Fruit fly (Drosophila melanogaster): ENCODE data around the gene Jwa.

Gene Jwa

DNA sequence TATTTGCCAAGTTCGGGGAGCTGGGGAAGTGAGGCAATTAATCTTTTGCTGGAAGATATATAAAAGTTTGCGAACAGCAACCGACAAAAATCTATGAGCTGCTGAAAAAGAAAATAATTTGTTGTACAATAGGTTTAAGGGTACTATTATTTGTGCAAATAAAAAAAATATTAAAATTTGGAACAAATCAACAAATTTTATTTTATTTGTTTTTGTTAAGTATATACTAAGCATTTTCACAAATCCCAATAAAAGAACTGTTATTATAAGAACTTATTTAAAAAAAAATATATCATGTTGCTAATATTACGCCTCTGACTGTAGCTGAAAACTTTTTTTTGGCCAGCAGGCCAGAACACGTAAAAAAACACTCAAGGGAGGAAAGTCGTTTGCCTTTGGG lies 47.4 kb downstream of the Jwa start (continued):
- no peak for TF ChIP-seq CG4404 (GFP tag; IDR thresholded peaks at IDR 0.05)
- no peak for TF ChIP-seq CG7271 (tag; optimal IDR thresholded peaks at IDR 0.05)
- TF ChIP-seq CG7786 (GFP tag; optimal IDR thresholded peaks at IDR 0.05): no peak
- no peak for TF ChIP-seq CG14441 (GFP tag; IDR thresholded peaks at IDR 0.05)
- no peak for TF ChIP-seq ttk (GFP tag; IDR thresholded peaks at IDR 0.05)
- TF ChIP-seq CG31441 (GFP tag; IDR thresholded peaks at IDR 0.05): peak; percentile 52; the same call in 1 of the 2 replicates
- TF ChIP-seq lab (GFP tag; optimal IDR thresholded peaks at IDR 0.05): peak; percentile 53
- no peak for TF ChIP-seq Doc2 (GFP tag; IDR thresholded peaks at IDR 0.05)
- TF ChIP-seq Rfx (GFP tag; IDR thresholded peaks at IDR 0.05): no peak
- TF ChIP-seq dysf (GFP tag; IDR thresholded peaks at IDR 0.05): no peak
- TF ChIP-seq CG2712 (tag; optimal IDR thresholded peaks at IDR 0.05): peak; percentile 25
- TF ChIP-seq chif (GFP tag; optimal IDR thresholded peaks at IDR 0.05): no peak
- no peak for TF ChIP-seq CG6272 (GFP tag; IDR thresholded peaks at IDR 0.05)
- no peak for TF ChIP-seq maf-S (GFP tag; optimal IDR thresholded peaks at IDR 0.05)
- TF ChIP-seq HHEX (GFP tag; optimal IDR thresholded peaks at IDR 0.05): no peak
- no peak for TF ChIP-seq CG11456 (GFP tag; IDR thresholded peaks at IDR 0.05)
- TF ChIP-seq HLHmδ (GFP tag; optimal IDR thresholded peaks at IDR 0.05): no peak
- no peak for TF ChIP-seq eve (GFP tag; optimal IDR thresholded peaks at IDR 0.05)
- no peak for TF ChIP-seq gcm2 (GFP tag; optimal IDR thresholded peaks at IDR 0.05)
- TF ChIP-seq repo (GFP tag; optimal IDR thresholded peaks at IDR 0.05): no peak
- no peak for TF ChIP-seq Mad (GFP tag; optimal IDR thresholded peaks at IDR 0.05)
- TF ChIP-seq MBD-R2 (GFP tag; IDR thresholded peaks at IDR 0.05): no peak
- TF ChIP-seq CG9932 (GFP tag; IDR thresholded peaks at IDR 0.05): no peak
- no peak for TF ChIP-seq abd-A (tag; optimal IDR thresholded peaks at IDR 0.05)
- no peak for TF ChIP-seq CG3726 (GFP tag; IDR thresholded peaks at IDR 0.05)
- TF ChIP-seq sd (tag; optimal IDR thresholded peaks at IDR 0.05): no peak
- TF ChIP-seq jing (GFP tag; optimal IDR thresholded peaks at IDR 0.05): no peak
- TF ChIP-seq CG10431 (GFP tag; optimal IDR thresholded peaks at IDR 0.05): no peak
- TF ChIP-seq Oli (tag; optimal IDR thresholded peaks at IDR 0.05): no peak
- TF ChIP-seq dimm (GFP tag; IDR thresholded peaks at IDR 0.05): no peak
- TF ChIP-seq CG2678 (tag; optimal IDR thresholded peaks at IDR 0.05): peak; percentile 72
- TF ChIP-seq CG10321 (GFP tag; IDR thresholded peaks at IDR 0.05): no peak
- TF ChIP-seq Mes4 (GFP tag; optimal IDR thresholded peaks at IDR 0.05): no peak
- no peak for TF ChIP-seq CG31224 (GFP tag; IDR thresholded peaks at IDR 0.05)
- TF ChIP-seq tup (GFP tag; optimal IDR thresholded peaks at IDR 0.05): no peak
- no peak for TF ChIP-seq otp (GFP tag; IDR thresholded peaks at IDR 0.05)
- no peak for TF ChIP-seq wek (GFP tag; optimal IDR thresholded peaks at IDR 0.05)
- TF ChIP-seq Optix (GFP tag; IDR thresholded peaks at IDR 0.05): no peak
- TF ChIP-seq CG1792 (GFP tag; optimal IDR thresholded peaks at IDR 0.05): no peak
- no peak for TF ChIP-seq C15 (GFP tag; IDR thresholded peaks at IDR 0.05)
- no peak for TF ChIP-seq Poxn (GFP tag; IDR thresholded peaks at IDR 0.05)
- TF ChIP-seq CG1233 (GFP tag; optimal IDR thresholded peaks at IDR 0.05): no peak
- TF ChIP-seq disco-r (GFP tag; optimal IDR thresholded peaks at IDR 0.05): no peak
- TF ChIP-seq CG8478 (optimal IDR thresholded peaks at IDR 0.05): no peak
- TF ChIP-seq CG10209 (GFP tag; optimal IDR thresholded peaks at IDR 0.05): no peak
- no peak for TF ChIP-seq corto (GFP tag; optimal IDR thresholded peaks at IDR 0.05)
- TF ChIP-seq CG30431 (GFP tag; optimal IDR thresholded peaks at IDR 0.05): no peak
- TF ChIP-seq Hr3 (GFP tag; optimal IDR thresholded peaks at IDR 0.05): no peak
- TF ChIP-seq ara (GFP tag; IDR thresholded peaks at IDR 0.05): no peak
- no peak for TF ChIP-seq Dip3 (GFP tag; optimal IDR thresholded peaks at IDR 0.05)
- no peak for TF ChIP-seq CG8281 (tag; optimal IDR thresholded peaks at IDR 0.05)
- TF ChIP-seq kni (GFP tag; optimal IDR thresholded peaks at IDR 0.05): no peak
- no peak for TF ChIP-seq B-H1 (GFP tag; IDR thresholded peaks at IDR 0.05)
- TF ChIP-seq CG4328 (GFP tag; optimal IDR thresholded peaks at IDR 0.05): no peak

All from whole organism, embryonic.